Worm (Caenorhabditis elegans) whole organism, L4 larva: Measurements from ENCODE around the gene Y116F11B.2.
A peak's percentile ranks its signal among the peaks of the same experiment; 100 is the strongest.

ENCODE experiments used
- F37D6.2 ChIP-seq: sonication (generic microtip); optimal IDR thresholded peaks from 2 replicates; lab custom pipeline; 2016; ENCODE audit warnings: mild to moderate bottlenecking, missing genetic modification characterization, missing compliant biosample characterization
- R02D3.7 ChIP-seq: fragments of 150-350 bp; sonication (generic microtip); optimal IDR thresholded peaks from 3 replicates; lab custom pipeline; 2014; ENCODE audit warnings: missing biosample characterization, missing genetic modification characterization
- T26A8.4 ChIP-seq: fragments of 200-800 bp; sonication (Bioruptor generic); IDR thresholded peaks from 2 replicates; pipeline ENCODE4 v1.3.6; 2022; ENCODE audit warnings: missing genetic modification characterization, missing compliant biosample characterization
- Y48G9A.11 ChIP-seq: fragments of 200-800 bp; sonication (Bioruptor generic); IDR thresholded peaks from 2 replicates; pipeline ENCODE4 v1.3.6; 2022; ENCODE audit warnings: missing genetic modification reagents, missing genetic modification characterization, missing compliant biosample characterization
- ama-1 ChIP-seq: fragments of 150-350 bp; optimal IDR thresholded peaks from 2 replicates; lab custom pipeline; 2014; ENCODE audit warnings: inconsistent platforms, mixed read lengths
- attf-4 ChIP-seq: sonication (generic microtip); optimal IDR thresholded peaks from 3 replicates; lab custom pipeline; 2017; ENCODE audit warnings: missing biosample characterization, missing genetic modification characterization
- ctbp-1 ChIP-seq: fragments of 200-800 bp; sonication (Bioruptor generic); IDR thresholded peaks from 2 replicates; pipeline ENCODE4 v1.3.6; 2022; ENCODE audit warnings: missing genetic modification reagents, missing genetic modification characterization, missing compliant biosample characterization
- daf-16 ChIP-seq, 3 experiments: sonication (generic microtip); optimal IDR thresholded peaks; 2 replicates each; lab custom pipeline; 2016 to 2017; ENCODE audit warnings: missing genetic modification characterization in 3 of 3, missing genetic modification reagents in 3 of 3, mild to moderate bottlenecking in 2 of 3, missing compliant biosample characterization in 2 of 3, missing biosample characterization in 1 of 3, moderate library complexity in 1 of 3
- daf-19 ChIP-seq: fragments of 200-800 bp; sonication (Bioruptor generic); conservative IDR thresholded peaks from 2 replicates; pipeline ENCODE4 v1.3.6; 2022; ENCODE audit warnings: missing genetic modification characterization, missing compliant biosample characterization
- dmd-6 ChIP-seq: fragments of 200-800 bp; sonication (Bioruptor generic); IDR thresholded peaks from 2 replicates; pipeline ENCODE4 v1.3.6; 2022; ENCODE audit warnings: missing genetic modification reagents, missing genetic modification characterization, missing compliant biosample characterization
- dmd-9 ChIP-seq: fragments of 200-800 bp; sonication (Bioruptor generic); IDR thresholded peaks from 2 replicates; pipeline ENCODE4 v1.3.6; 2022; ENCODE audit warnings: missing genetic modification reagents, missing genetic modification characterization, missing compliant biosample characterization
- fos-1 ChIP-seq: fragments of 150-350 bp; optimal IDR thresholded peaks from 2 replicates; lab custom pipeline; 2014; ENCODE audit warnings: missing biosample characterization, missing genetic modification characterization
- gei-8 ChIP-seq: fragments of 200-800 bp; sonication (Bioruptor generic); optimal IDR thresholded peaks from 2 replicates; lab custom pipeline; 2018; ENCODE audit warnings: mild to moderate bottlenecking, missing genetic modification characterization, missing compliant biosample characterization
- hmg-1.1 ChIP-seq: fragments of 200-800 bp; sonication (Bioruptor generic); IDR thresholded peaks from 2 replicates; pipeline ENCODE4 v1.3.6; 2022; ENCODE audit warnings: missing genetic modification reagents, missing genetic modification characterization, missing compliant biosample characterization
- jun-1 ChIP-seq: fragments of 150-350 bp; optimal IDR thresholded peaks from 2 replicates; lab custom pipeline; 2014; ENCODE audit warnings: missing biosample characterization, missing genetic modification reagents, missing genetic modification characterization
- lin-1 ChIP-seq: fragments of 200-800 bp; sonication (Bioruptor generic); IDR thresholded peaks from 2 replicates; pipeline ENCODE4 v1.3.6; 2022; ENCODE audit warnings: missing genetic modification reagents, missing genetic modification characterization, missing compliant biosample characterization
- lsy-2 ChIP-seq, 2 experiments: fragments of 150-350 bp in 1 of 2; sonication (generic microtip) in 1 of 2; optimal IDR thresholded peaks; 2 replicates each; lab custom pipeline; 2014 to 2017; ENCODE audit warnings: missing biosample characterization in 2 of 2, missing genetic modification characterization in 2 of 2
- mxl-2 ChIP-seq: fragments of 200-800 bp; sonication (Bioruptor generic); conservative IDR thresholded peaks from 2 replicates; pipeline ENCODE4 v1.3.6; 2022; ENCODE audit warnings: missing genetic modification reagents, missing genetic modification characterization, missing compliant biosample characterization
- nhr-10 ChIP-seq: fragments of 150-350 bp; optimal IDR thresholded peaks from 2 replicates; lab custom pipeline; 2014; ENCODE audit warnings: missing biosample characterization, missing genetic modification characterization
- nhr-102 ChIP-seq: sonication (generic microtip); optimal IDR thresholded peaks from 2 replicates; lab custom pipeline; 2016; ENCODE audit warnings: mild to moderate bottlenecking, missing genetic modification characterization, moderate library complexity, missing compliant biosample characterization
- nhr-11 ChIP-seq: fragments of 150-350 bp; optimal IDR thresholded peaks from 2 replicates; lab custom pipeline; 2014; ENCODE audit warnings: missing biosample characterization, missing genetic modification characterization
- nhr-25 ChIP-seq: sonication (generic microtip); optimal IDR thresholded peaks from 2 replicates; lab custom pipeline; 2017; ENCODE audit warnings: missing genetic modification characterization, mild to moderate bottlenecking, missing compliant biosample characterization, antibody characterized with exemption, moderate library complexity, borderline replicate concordance; ENCODE audit not compliant: insufficient read depth
- nhr-28 ChIP-seq: fragments of 150-350 bp; optimal IDR thresholded peaks from 2 replicates; lab custom pipeline; 2014; ENCODE audit warnings: missing biosample characterization, missing genetic modification characterization
- nhr-76 ChIP-seq: fragments of 150-350 bp; optimal IDR thresholded peaks from 2 replicates; lab custom pipeline; 2014; ENCODE audit warnings: missing biosample characterization, missing genetic modification characterization
- php-3 ChIP-seq: fragments of 200-800 bp; sonication (Bioruptor generic); IDR thresholded peaks from 2 replicates; pipeline ENCODE4 v1.3.6; 2022; ENCODE audit warnings: missing genetic modification reagents, missing genetic modification characterization, missing compliant biosample characterization
- pqm-1 ChIP-seq: sonication (generic microtip); optimal IDR thresholded peaks from 2 replicates; lab custom pipeline; 2017; ENCODE audit warnings: missing biosample characterization, missing genetic modification characterization
- rbr-2 ChIP-seq: sonication (generic microtip); optimal IDR thresholded peaks from 2 replicates; lab custom pipeline; 2016; ENCODE audit warnings: missing genotype, missing genetic modification characterization, missing compliant biosample characterization
- set-16 ChIP-seq: fragments of 200-800 bp; sonication (Bioruptor generic); IDR thresholded peaks from 2 replicates; pipeline ENCODE4 v1.3.6; 2022; ENCODE audit warnings: missing genetic modification reagents, missing genetic modification characterization, missing compliant biosample characterization
- snpc-4 ChIP-seq: fragments of 150-350 bp; optimal IDR thresholded peaks from 2 replicates; lab custom pipeline; 2014; ENCODE audit warnings: missing biosample characterization, missing genetic modification characterization
- tag-97 ChIP-seq: fragments of 200-800 bp; sonication (Bioruptor generic); IDR thresholded peaks from 2 replicates; pipeline ENCODE4 v1.3.6; 2022; ENCODE audit warnings: missing genetic modification characterization, missing compliant biosample characterization
- unc-62 ChIP-seq, 3 experiments: fragments of 150-350 bp in 1 of 3; sonication (generic microtip); optimal IDR thresholded peaks in 2 of 3; peaks in 1 of 3; 1 replicate in 1 of 3; 2 replicates in 2 of 3; lab custom pipeline; 2014 to 2017; ENCODE audit warnings: missing biosample characterization in 3 of 3, missing genetic modification characterization in 3 of 3, missing genetic modification reagents in 3 of 3, missing genotype in 1 of 3
- zfp-2 ChIP-seq: sonication (generic microtip); optimal IDR thresholded peaks from 2 replicates; lab custom pipeline; 2016; ENCODE audit warnings: mild to moderate bottlenecking, missing genetic modification characterization, missing compliant biosample characterization
- ztf-11 ChIP-seq: fragments of 150-350 bp; optimal IDR thresholded peaks from 2 replicates; lab custom pipeline; 2014; ENCODE audit warnings: missing biosample characterization, missing genetic modification characterization

Y116F11B.2 gene

DNA sequence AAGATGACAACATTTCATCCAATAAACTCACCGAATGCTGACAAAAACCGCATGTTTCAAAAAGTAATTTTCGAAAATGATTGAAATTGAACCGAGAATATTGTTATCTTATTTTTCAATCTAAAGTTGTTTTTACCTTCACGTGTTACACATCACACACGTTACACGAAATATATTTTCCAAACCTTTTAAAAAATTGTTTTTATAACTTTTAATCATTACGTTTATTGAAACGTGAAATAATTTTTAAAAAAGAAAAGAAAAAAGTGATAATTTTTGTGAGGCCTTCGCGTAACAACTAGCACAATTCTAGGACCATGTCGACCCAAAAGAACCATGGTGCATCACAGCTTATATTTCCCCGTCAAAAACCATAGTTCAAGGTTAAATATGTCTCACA, 6.0 kb downstream of the Y116F11B.2 start, which contains the start of gene M162.7:
TSS of gene M162.7 (minus strand) at position 101 of the 400 bp plus-strand sequence.
- TF ChIP-seq mxl-2 (no peak), fos-1 (tag; lab: Kevin White, UChicago) (no peak), Y48G9A.11 (GFP tag; lab: Robert Waterston, UW) (no peak), gei-8 (no peak), nhr-11 (tag; lab: Kevin White, UChicago) (no peak), nhr-25 (tag; lab: Kevin White, UChicago) (no peak), lsy-2 (tag; optimal IDR thresholded peaks at IDR 0.05; lab: Kevin White, UChicago) (no peak), hmg-1.1 (no peak), daf-16 (GFP tag; optimal IDR thresholded peaks at IDR 0.05; lab: Kevin White, UChicago) (no peak), daf-16 (tag; optimal IDR thresholded peaks at IDR 0.05; lab: Kevin White, UChicago) (no peak), rbr-2 (tag; lab: Kevin White, UChicago) (no peak), dmd-9 (no peak)
- TF ChIP-seq, all 104 proteins: peak for 0

DNA sequence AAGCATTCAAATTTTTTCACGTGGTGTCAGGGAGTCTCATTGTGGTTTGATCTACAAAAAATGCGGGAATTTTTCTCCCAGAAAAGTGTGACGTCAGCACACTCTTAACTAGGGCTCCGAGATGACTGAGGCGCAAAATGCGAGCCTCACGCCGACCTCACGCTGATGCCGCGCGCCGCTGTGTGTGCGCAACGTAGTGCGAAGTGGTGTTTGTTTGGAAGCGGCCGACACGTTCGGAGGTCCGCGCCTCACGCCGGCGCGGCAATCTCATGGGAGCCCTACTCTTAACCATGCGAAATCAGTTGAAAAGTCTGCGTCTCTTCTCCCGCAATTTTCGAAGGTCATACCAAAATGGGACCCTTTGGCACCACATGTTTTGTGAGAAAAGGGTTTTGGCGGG, 10.7 kb downstream of the Y116F11B.2 start:
- TF ChIP-seq jun-1 (tag; lab: Kevin White, UChicago) (no peak), ctbp-1 (GFP tag; lab: Robert Waterston, UW) (no peak), set-16 (GFP tag; lab: Robert Waterston, UW) (peak; percentile 81)
- TF ChIP-seq, all 104 proteins: peak for 1

DNA sequence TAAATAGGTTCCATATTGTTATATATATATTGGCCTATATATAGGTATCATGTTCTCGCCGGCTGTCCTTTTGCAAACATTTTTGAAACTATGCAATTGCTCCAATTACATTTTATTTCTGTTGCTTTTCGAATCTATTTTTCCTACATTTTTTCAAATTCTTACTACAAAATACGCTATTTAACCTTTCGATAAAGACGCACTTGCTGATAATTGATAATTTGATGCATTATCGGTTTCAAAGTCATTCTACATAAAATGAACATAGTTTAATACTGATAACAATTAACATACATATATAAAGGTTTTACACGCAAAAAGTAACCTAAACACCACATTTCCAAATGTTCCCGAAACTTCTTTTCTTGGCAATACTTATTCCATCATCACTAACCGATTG, 12.6 kb downstream of the Y116F11B.2 start, which contains the start of gene clec-258:
TSS of gene clec-258 (plus strand) at position 81 of the 400 bp plus-strand sequence.
- no peak for TF ChIP-seq nhr-10 (tag; lab: Kevin White, UChicago)
- no peak for TF ChIP-seq dmd-9
- TF ChIP-seq daf-19 (GFP tag; lab: Robert Waterston, UW): no peak
- TF ChIP-seq nhr-28 (tag; lab: Kevin White, UChicago): peak; percentile 94
- no peak for TF ChIP-seq unc-62 (GFP tag; optimal IDR thresholded peaks at IDR 0.05 in 1 of 2; lab: Kevin White, UChicago)
- TF ChIP-seq unc-62 (tag; optimal IDR thresholded peaks at IDR 0.05; lab: Kevin White, UChicago): no peak
- TF ChIP-seq nhr-76: no peak
- TF ChIP-seq R02D3.7: no peak
- no peak for TF ChIP-seq F37D6.2 (tag; lab: Kevin White, UChicago)
- peak; percentile 77 for TF ChIP-seq pqm-1 (tag; lab: Kevin White, UChicago)
- no peak for TF ChIP-seq fos-1 (tag; lab: Kevin White, UChicago)
- TF ChIP-seq T26A8.4 (GFP tag; lab: Robert Waterston, UW): no peak
- no peak for TF ChIP-seq ama-1
- no peak for TF ChIP-seq gei-8

DNA sequence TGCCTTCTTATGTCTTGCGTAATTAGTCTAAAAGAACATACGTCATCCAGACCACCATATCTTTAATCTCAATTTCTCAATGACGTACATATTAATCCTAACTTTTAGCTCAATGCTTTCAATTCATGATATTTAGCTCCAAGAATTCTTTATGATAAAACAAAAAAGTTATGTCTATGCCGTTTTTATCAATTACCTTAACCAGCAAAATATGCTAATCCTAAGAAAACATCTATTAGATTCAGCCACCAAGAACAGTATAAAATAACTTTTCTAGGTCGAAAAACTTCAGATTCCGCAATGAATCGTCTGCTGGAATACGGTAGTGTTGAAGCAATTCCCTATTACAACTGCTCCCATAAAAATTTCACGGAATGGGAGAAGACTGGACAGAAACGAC, 17.1 kb downstream of the Y116F11B.2 start, which contains the start of gene srt-45:
TSS of gene srt-45 (plus strand) at position 301 of the 400 bp plus-strand sequence.
- TF ChIP-seq attf-4 (no peak), nhr-102 (no peak), ztf-11 (tag; lab: Kevin White, UChicago) (no peak), dmd-6 (no peak), tag-97 (GFP tag; lab: Robert Waterston, UW) (no peak), zfp-2 (no peak), daf-16 (GFP tag; optimal IDR thresholded peaks at IDR 0.05; lab: Kevin White, UChicago) (no peak), daf-16 (tag; optimal IDR thresholded peaks at IDR 0.05; lab: Kevin White, UChicago) (no peak)
- TF ChIP-seq, all 104 proteins: peak for 0

DNA sequence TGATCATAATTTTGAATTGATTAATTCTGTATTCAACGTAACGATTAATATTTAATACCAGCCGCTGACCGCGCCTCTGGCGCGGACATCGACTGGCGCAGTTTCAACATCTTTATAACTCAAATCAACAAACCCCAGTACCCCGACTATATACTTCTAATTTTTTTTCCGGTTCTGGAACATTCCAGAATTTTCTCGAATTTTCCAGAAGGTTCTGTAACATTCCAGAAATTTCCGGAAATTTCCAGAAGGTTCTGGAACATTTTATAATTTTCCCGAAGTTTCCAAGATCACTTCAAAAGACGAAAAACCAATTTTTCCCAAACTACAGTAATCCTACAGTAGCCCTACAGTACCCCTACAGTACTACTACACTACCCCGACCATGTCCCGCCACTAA, 21.7 kb downstream of the Y116F11B.2 start:
- TF ChIP-seq snpc-4 (tag; lab: Kevin White, UChicago) (no peak), lin-1 (no peak), R02D3.7 (no peak), php-3 (GFP tag; lab: Robert Waterston, UW) (no peak), rbr-2 (tag; lab: Kevin White, UChicago) (no peak)
